Fruit fly (Drosophila melanogaster) whole organism, embryonic: ENCODE measurements around the gene Prp31.
A peak's percentile ranks its signal among the peaks of the same experiment; 100 is the strongest.

Experiments
- ATbp ChIP-seq: fragments of 200-800 bp; sonication (Bioruptor generic); optimal IDR thresholded peaks from 2 replicates; lab custom pipeline; 2017; ENCODE audit warnings: missing biosample characterization, mild to moderate bottlenecking, missing genetic modification characterization, missing genetic modification reagents
- CG10274 ChIP-seq: fragments of 200-800 bp; sonication (Bioruptor generic); optimal IDR thresholded peaks from 3 replicates; lab custom pipeline; 2017; ENCODE audit warnings: missing biosample characterization, mild to moderate bottlenecking, missing genetic modification characterization
- CG10979 ChIP-seq: fragments of 200-800 bp; sonication (Bioruptor generic); optimal IDR thresholded peaks from 2 replicates; lab custom pipeline; 2018; ENCODE audit warnings: missing biosample characterization, mild to moderate bottlenecking, missing genetic modification characterization, moderate library complexity
- CG11504 ChIP-seq: fragments of 200-800 bp; sonication (Bioruptor generic); optimal IDR thresholded peaks from 3 replicates; lab custom pipeline; 2019; ENCODE audit warnings: missing biosample characterization, mild to moderate bottlenecking, missing genetic modification characterization, moderate library complexity
- CG11695 ChIP-seq: fragments of 200-800 bp; sonication (Bioruptor generic); IDR thresholded peaks from 3 replicates; pipeline ENCODE4 v1.3.6; 2022; ENCODE audit warnings: missing biosample characterization, missing genetic modification characterization
- CG13123 ChIP-seq: fragments of 200-800 bp; sonication (Bioruptor generic); optimal IDR thresholded peaks from 2 replicates; lab custom pipeline; 2016; ENCODE audit warnings: missing biosample characterization, missing genetic modification characterization
- CG15514 ChIP-seq: fragments of 200-800 bp; sonication (Bioruptor generic); optimal IDR thresholded peaks from 3 replicates; lab custom pipeline; 2017; ENCODE audit warnings: missing biosample characterization, missing genetic modification characterization, mild to moderate bottlenecking, moderate library complexity, missing genetic modification reagents
- CG1602 ChIP-seq: fragments of 200-800 bp; sonication (Bioruptor generic); optimal IDR thresholded peaks from 3 replicates; lab custom pipeline; 2016; ENCODE audit warnings: missing biosample characterization, missing genetic modification characterization
- CG1603 ChIP-seq: fragments of 200-800 bp; sonication (Bioruptor generic); optimal IDR thresholded peaks from 2 replicates; lab custom pipeline; 2019; ENCODE audit warnings: missing biosample characterization, mild to moderate bottlenecking, missing genetic modification characterization, moderate library complexity
- CG16813 ChIP-seq: fragments of 200-800 bp; sonication (Bioruptor generic); IDR thresholded peaks from 3 replicates; pipeline ENCODE4 v1.3.6; 2022; ENCODE audit warnings: missing biosample characterization, missing genetic modification characterization; ENCODE audit not compliant: partially characterized antibody
- CG16815 ChIP-seq: fragments of 200-800 bp; sonication (Bioruptor generic); optimal IDR thresholded peaks from 3 replicates; lab custom pipeline; 2017; ENCODE audit warnings: missing biosample characterization, mild to moderate bottlenecking, missing genetic modification characterization
- CG18262 ChIP-seq: fragments of 200-800 bp; optimal IDR thresholded peaks from 3 replicates; lab custom pipeline; 2019; ENCODE audit warnings: missing biosample characterization, mild to moderate bottlenecking, missing genetic modification characterization, moderate library complexity
- CG34224 ChIP-seq: fragments of 200-800 bp; sonication (Bioruptor generic); IDR thresholded peaks from 3 replicates; pipeline ENCODE4 v1.3.6; 2022; ENCODE audit warnings: missing biosample characterization, missing genetic modification characterization; ENCODE audit not compliant: partially characterized antibody
- CG34376 ChIP-seq: fragments of 200-800 bp; sonication (Bioruptor generic); optimal IDR thresholded peaks from 2 replicates; lab custom pipeline; 2018; ENCODE audit warnings: missing biosample characterization, mild to moderate bottlenecking, missing genetic modification characterization
- CG4282 ChIP-seq: fragments of 200-800 bp; sonication (Bioruptor generic); optimal IDR thresholded peaks from 2 replicates; lab custom pipeline; 2016; ENCODE audit warnings: missing biosample characterization, missing genetic modification characterization
- CG4730 ChIP-seq: fragments of 200-800 bp; sonication (Bioruptor generic); IDR thresholded peaks from 2 replicates; pipeline ENCODE4 v1.3.6; 2022; ENCODE audit warnings: missing biosample characterization, missing genetic modification characterization
- CG7556 ChIP-seq: fragments of 200-800 bp; sonication (Bioruptor generic); optimal IDR thresholded peaks from 2 replicates; lab custom pipeline; 2017; ENCODE audit warnings: missing biosample characterization, mild to moderate bottlenecking, missing genetic modification characterization
- CG7839 ChIP-seq: fragments of 200-800 bp; sonication (Bioruptor generic); optimal IDR thresholded peaks from 3 replicates; lab custom pipeline; 2018; ENCODE audit warnings: missing biosample characterization, mild to moderate bottlenecking, missing genetic modification characterization, moderate library complexity
- CG7963 ChIP-seq: fragments of 200-800 bp; sonication (Bioruptor generic); IDR thresholded peaks from 3 replicates; pipeline ENCODE4 v1.3.6; 2022; ENCODE audit warnings: missing biosample characterization, missing genetic modification characterization; ENCODE audit not compliant: partially characterized antibody
- CG8359 ChIP-seq: fragments of 200-800 bp; sonication (Bioruptor generic); optimal IDR thresholded peaks from 2 replicates; lab custom pipeline; 2017; ENCODE audit warnings: missing biosample characterization, mild to moderate bottlenecking, missing genetic modification characterization, borderline replicate concordance
- CG8944 ChIP-seq: fragments of 200-800 bp; sonication (Bioruptor generic); optimal IDR thresholded peaks from 3 replicates; lab custom pipeline; 2016; ENCODE audit warnings: missing biosample characterization, missing genetic modification characterization
- CG9727 ChIP-seq: fragments of 200-800 bp; sonication (Bioruptor generic); optimal IDR thresholded peaks from 3 replicates; lab custom pipeline; 2017; ENCODE audit warnings: missing biosample characterization, mild to moderate bottlenecking, missing genetic modification characterization
- CG9817 ChIP-seq: fragments of 200-800 bp; sonication (Bioruptor generic); optimal IDR thresholded peaks from 2 replicates; lab custom pipeline; 2018; ENCODE audit warnings: missing biosample characterization, mild to moderate bottlenecking, missing genetic modification characterization, moderate library complexity
- CHES-1-like ChIP-seq: fragments of 200-800 bp; sonication (Bioruptor generic); optimal IDR thresholded peaks from 2 replicates; lab custom pipeline; 2016; ENCODE audit warnings: missing biosample characterization, missing genetic modification characterization
- Camta ChIP-seq: fragments of 200-800 bp; sonication (Bioruptor generic); optimal IDR thresholded peaks from 2 replicates; lab custom pipeline; 2016; ENCODE audit warnings: missing biosample characterization, missing genetic modification characterization
- Chrac-16 ChIP-seq: fragments of 200-800 bp; sonication (Bioruptor generic); optimal IDR thresholded peaks from 3 replicates; lab custom pipeline; 2016; ENCODE audit warnings: missing biosample characterization, missing genetic modification characterization
- Dip3 ChIP-seq: fragments of 200-800 bp; sonication (Bioruptor generic); optimal IDR thresholded peaks from 3 replicates; lab custom pipeline; 2016; ENCODE audit warnings: missing biosample characterization, missing genetic modification characterization
- Dll ChIP-seq: fragments of 200-800 bp; sonication (Bioruptor generic); IDR thresholded peaks from 4 replicates; pipeline ENCODE4 v1.3.6; 2022; ENCODE audit warnings: missing biosample characterization, missing genetic modification characterization; ENCODE audit not compliant: partially characterized antibody
- HLH54F ChIP-seq: fragments of 200-800 bp; sonication (Bioruptor generic); optimal IDR thresholded peaks from 3 replicates; lab custom pipeline; 2016; ENCODE audit warnings: missing biosample characterization, missing genetic modification characterization
- Meics ChIP-seq: fragments of 200-800 bp; sonication (Bioruptor generic); optimal IDR thresholded peaks from 2 replicates; lab custom pipeline; 2017; ENCODE audit warnings: missing biosample characterization, mild to moderate bottlenecking, missing genetic modification characterization
- NfI ChIP-seq: fragments of 200-800 bp; sonication (Bioruptor generic); optimal IDR thresholded peaks from 3 replicates; lab custom pipeline; 2018; ENCODE audit warnings: missing biosample characterization, mild to moderate bottlenecking, missing genetic modification characterization, moderate library complexity
- Oli ChIP-seq: fragments of 200-800 bp; sonication (Bioruptor generic); optimal IDR thresholded peaks from 2 replicates; lab custom pipeline; 2018; ENCODE audit warnings: missing biosample characterization, mild to moderate bottlenecking, missing genetic modification characterization, moderate library complexity
- Sry-δ ChIP-seq: fragments of 200-800 bp; sonication (Bioruptor generic); optimal IDR thresholded peaks from 2 replicates; lab custom pipeline; 2016; ENCODE audit warnings: missing biosample characterization, missing genetic modification characterization
- br ChIP-seq: fragments of >200 bp; optimal IDR thresholded peaks from 2 replicates; lab custom pipeline; 2017
- chinmo ChIP-seq: fragments of 200-800 bp; sonication (Bioruptor generic); IDR thresholded peaks from 4 replicates; pipeline ENCODE4 v1.3.6; 2022; ENCODE audit warnings: missing biosample characterization, missing genetic modification characterization; ENCODE audit not compliant: partially characterized antibody
- chm ChIP-seq: fragments of 200-800 bp; sonication (Bioruptor generic); IDR thresholded peaks from 2 replicates; pipeline ENCODE4 v1.3.6; 2022; ENCODE audit warnings: missing biosample characterization, missing genetic modification characterization
- dmrt11E ChIP-seq: fragments of 200-800 bp; sonication (Bioruptor generic); optimal IDR thresholded peaks from 3 replicates; lab custom pipeline; 2018; ENCODE audit warnings: missing biosample characterization, mild to moderate bottlenecking, missing genetic modification characterization, moderate library complexity
- gem ChIP-seq: fragments of 200-800 bp; sonication (Bioruptor generic); optimal IDR thresholded peaks from 2 replicates; lab custom pipeline; 2019; ENCODE audit warnings: missing biosample characterization, mild to moderate bottlenecking, missing genetic modification characterization, moderate library complexity
- ind ChIP-seq: fragments of 200-800 bp; sonication (Bioruptor generic); optimal IDR thresholded peaks from 3 replicates; lab custom pipeline; 2016; ENCODE audit warnings: missing biosample characterization, missing genetic modification characterization
- jigr1 ChIP-seq: fragments of 200-800 bp; sonication (Bioruptor generic); IDR thresholded peaks from 3 replicates; pipeline ENCODE4 v1.3.6; 2022; ENCODE audit warnings: missing biosample characterization, missing genetic modification characterization
- ken ChIP-seq: fragments of 200-800 bp; sonication (Bioruptor generic); IDR thresholded peaks from 3 replicates; pipeline ENCODE4 v1.3.6; 2022; ENCODE audit warnings: missing biosample characterization, missing genetic modification characterization
- lola ChIP-seq, 3 experiments: fragments of >200 bp in 2 of 3; fragments of 200-800 bp in 1 of 3; sonication (Bioruptor generic) in 1 of 3; optimal IDR thresholded peaks; 2 replicates each; lab custom pipeline; 2017 to 2019; ENCODE audit warnings: missing biosample characterization in 3 of 3, missing genetic modification characterization in 3 of 3, mild to moderate bottlenecking in 1 of 3, moderate library complexity in 1 of 3
- oc ChIP-seq: fragments of 200-800 bp; sonication (Bioruptor generic); optimal IDR thresholded peaks from 2 replicates; lab custom pipeline; 2018; ENCODE audit warnings: missing biosample characterization, mild to moderate bottlenecking, missing genetic modification characterization, moderate library complexity
- phol ChIP-seq: fragments of 200-800 bp; sonication (Bioruptor generic); optimal IDR thresholded peaks from 3 replicates; lab custom pipeline; 2018; ENCODE audit warnings: missing biosample characterization, mild to moderate bottlenecking, missing genetic modification characterization, moderate library complexity
- sd ChIP-seq: fragments of 200-800 bp; sonication (Bioruptor generic); optimal IDR thresholded peaks from 3 replicates; lab custom pipeline; 2018; ENCODE audit warnings: missing biosample characterization, mild to moderate bottlenecking, missing genetic modification characterization, moderate library complexity
- sens ChIP-seq: fragments of 200-800 bp; sonication (Bioruptor generic); peaks from one replicate; lab custom pipeline; 2016; ENCODE audit warnings: missing biosample characterization, missing genetic modification characterization
- slou ChIP-seq: fragments of 200-800 bp; sonication (Bioruptor generic); optimal IDR thresholded peaks from 3 replicates; lab custom pipeline; 2016; ENCODE audit warnings: missing biosample characterization, missing genetic modification characterization
- vfl ChIP-seq: fragments of 200-800 bp; sonication (Bioruptor generic); optimal IDR thresholded peaks from 2 replicates; lab custom pipeline; 2016; ENCODE audit warnings: missing biosample characterization, missing genetic modification characterization
- vvl ChIP-seq: fragments of 200-800 bp; sonication (Bioruptor generic); IDR thresholded peaks from 2 replicates; pipeline ENCODE4 v1.3.6; 2022; ENCODE audit warnings: missing biosample characterization, missing genetic modification characterization
- wdn ChIP-seq: fragments of 200-800 bp; sonication (Bioruptor generic); IDR thresholded peaks from 2 replicates; pipeline ENCODE4 v1.3.6; 2022; ENCODE audit warnings: missing biosample characterization, missing genetic modification characterization

Gene Prp31

DNA sequence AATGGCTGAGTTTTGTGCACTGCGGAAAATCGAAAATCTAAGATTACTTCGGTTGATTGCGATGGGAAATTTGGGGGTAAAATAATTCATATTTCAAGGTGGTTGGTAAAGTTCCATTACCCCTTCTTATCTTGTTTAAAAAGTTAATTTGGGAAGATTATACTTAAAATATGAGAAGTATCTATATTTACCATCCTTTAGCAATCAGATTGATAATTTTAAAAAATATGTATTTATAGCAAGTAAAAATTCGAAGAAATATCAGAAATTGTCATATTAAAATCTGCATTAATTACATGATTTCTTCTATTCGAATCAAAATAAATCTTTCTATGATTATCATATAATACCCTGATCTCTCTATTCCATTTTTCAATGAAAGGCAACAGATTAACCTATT is 36.6 kb downstream of the Prp31 start:
- TF ChIP-seq Sry-δ (GFP tag; lab: Kevin White, UChicago): no peak
- TF ChIP-seq CG9817 (tag; lab: Kevin White, UChicago): no peak
- TF ChIP-seq Meics (GFP tag; lab: Kevin White, UChicago): no peak
- peak in 1 of 3 experiments; percentile 33 for TF ChIP-seq lola (GFP tag; optimal IDR thresholded peaks at IDR 0.05; lab: Kevin White, UChicago)
- TF ChIP-seq ind: no peak
- no peak for TF ChIP-seq slou (GFP tag; lab: Kevin White, UChicago)
- TF ChIP-seq CG11695 (GFP tag; lab: Robert Waterston, UW): no peak
- TF ChIP-seq CG8359 (GFP tag; lab: Kevin White, UChicago): no peak
- no peak for TF ChIP-seq chm (GFP tag; lab: Robert Waterston, UW)
- TF ChIP-seq HLH54F (GFP tag; lab: Kevin White, UChicago): no peak
- TF ChIP-seq NfI (GFP tag; lab: Kevin White, UChicago): no peak
- no peak for TF ChIP-seq CG4282 (GFP tag; lab: Kevin White, UChicago)
- peak; percentile 2 for TF ChIP-seq CG9727
- peak; percentile 21 for TF ChIP-seq CG10979 (tag; lab: Kevin White, UChicago)
- TF ChIP-seq CHES-1-like (GFP tag; lab: Kevin White, UChicago): no peak
- no peak for TF ChIP-seq CG4730 (GFP tag; lab: Robert Waterston, UW)
- no peak for TF ChIP-seq CG16815 (GFP tag; lab: Kevin White, UChicago)
- TF ChIP-seq CG7839 (tag; lab: Kevin White, UChicago): peak; percentile 9
- peak; percentile 18 for TF ChIP-seq CG11504 (tag; lab: Kevin White, UChicago)
- TF ChIP-seq CG1603 (tag; lab: Kevin White, UChicago): no peak
- TF ChIP-seq dmrt11E (tag; lab: Kevin White, UChicago): peak; percentile 11
- no peak for TF ChIP-seq br (lab: Kevin White, UChicago)
- TF ChIP-seq CG18262: peak; percentile 53
- TF ChIP-seq phol (tag; lab: Kevin White, UChicago): peak; percentile 16
- no peak for TF ChIP-seq CG34376 (GFP tag; lab: Kevin White, UChicago)
- TF ChIP-seq ATbp (GFP tag; lab: Kevin White, UChicago): no peak
- TF ChIP-seq CG7556 (GFP tag; lab: Kevin White, UChicago): no peak
- no peak for TF ChIP-seq Camta (GFP tag; lab: Kevin White, UChicago)
- peak; percentile 1 for TF ChIP-seq Oli (tag; lab: Kevin White, UChicago)
- TF ChIP-seq gem (tag; lab: Kevin White, UChicago): peak; percentile 2
- TF ChIP-seq sens: peak; percentile 72
- no peak for TF ChIP-seq CG16813 (GFP tag; lab: Robert Waterston, UW)
- TF ChIP-seq CG1602 (GFP tag; lab: Kevin White, UChicago): no peak
- no peak for TF ChIP-seq CG13123 (GFP tag; lab: Kevin White, UChicago)

DNA sequence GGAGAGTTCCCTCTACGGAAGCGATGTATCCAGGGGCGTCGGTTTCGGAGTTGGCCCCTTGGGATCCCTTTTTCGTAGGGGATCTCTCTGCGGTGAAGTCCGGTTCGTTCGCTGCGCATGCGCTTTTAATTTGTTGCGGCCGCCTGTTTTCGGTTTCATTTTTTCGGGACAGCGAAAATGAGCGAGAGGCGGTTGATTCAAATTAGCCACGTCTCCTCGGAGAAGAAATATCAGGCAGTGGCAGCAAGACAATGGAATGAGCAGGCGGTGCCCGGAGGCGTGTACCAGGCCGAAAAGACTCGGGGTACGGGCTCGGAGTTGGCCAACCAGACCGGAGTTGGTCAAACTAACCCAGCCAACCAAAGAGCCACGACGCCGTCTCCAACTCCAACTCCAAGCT is 37.3 kb downstream of the Prp31 start:
- TF ChIP-seq wdn: no peak
- no peak for TF ChIP-seq Dip3 (GFP tag; lab: Kevin White, UChicago)
- peak; percentile 51 for TF ChIP-seq CG10274
- no peak for TF ChIP-seq CG15514 (GFP tag; lab: Kevin White, UChicago)
- TF ChIP-seq CG16815 (GFP tag; lab: Kevin White, UChicago): no peak
- no peak for TF ChIP-seq CG34224
- TF ChIP-seq jigr1 (GFP tag; lab: Robert Waterston, UW): no peak
- peak; percentile 8; the same call in 1 of the 2 replicates for TF ChIP-seq chm (GFP tag; lab: Robert Waterston, UW)
- 0 out of 3 replicates have a peak, but pooled peaks have one; percentile 9 for TF ChIP-seq ken
- no peak for TF ChIP-seq CG11504 (tag; lab: Kevin White, UChicago)
- no peak for TF ChIP-seq oc (tag; lab: Kevin White, UChicago)
- no peak for TF ChIP-seq chinmo
- TF ChIP-seq Chrac-16 (GFP tag; lab: Kevin White, UChicago): no peak
- TF ChIP-seq CG7963: no peak
- no peak for TF ChIP-seq sd (tag; lab: Kevin White, UChicago)
- TF ChIP-seq CG1603 (tag; lab: Kevin White, UChicago): no peak
- no peak for TF ChIP-seq CG8944
- TF ChIP-seq vfl (GFP tag; lab: Kevin White, UChicago): no peak
- TF ChIP-seq vvl (GFP tag; lab: Robert Waterston, UW): 0 out of 2 replicates have a peak, but pooled peaks have one; percentile 16
- 0 out of 4 replicates have a peak, but pooled peaks have one; percentile 10 for TF ChIP-seq Dll (GFP tag; lab: Robert Waterston, UW)
